Fruit fly (Drosophila melanogaster) whole organism, adult: ENCODE data around the gene ppk30.

Source experiments
- CG11617 ChIP-seq: fragments of 200-800 bp; sonication (Bioruptor generic); optimal IDR thresholded peaks from 2 replicates; lab custom pipeline; 2017; ENCODE audit warnings: mild to moderate bottlenecking, missing biosample characterization, missing genetic modification reagents, missing genetic modification characterization
- CG12768 ChIP-seq: fragments of 200-800 bp; sonication (Bioruptor generic); optimal IDR thresholded peaks from 2 replicates; lab custom pipeline; 2017; ENCODE audit warnings: missing biosample characterization, missing genetic modification characterization, mild to moderate bottlenecking, moderate library complexity, missing genetic modification reagents
- CG14711 ChIP-seq: fragments of 200-800 bp; sonication (Bioruptor generic); optimal IDR thresholded peaks from 2 replicates; lab custom pipeline; 2018; ENCODE audit warnings: missing biosample characterization, mild to moderate bottlenecking, missing genetic modification characterization, moderate library complexity
- CG1620 ChIP-seq: fragments of 200-800 bp; sonication (Bioruptor generic); optimal IDR thresholded peaks from 2 replicates; lab custom pipeline; 2016; ENCODE audit warnings: missing biosample characterization, missing genetic modification characterization
- CG33017 ChIP-seq: fragments of 200-800 bp; sonication (Bioruptor generic); optimal IDR thresholded peaks from 2 replicates; lab custom pipeline; 2018; ENCODE audit warnings: missing biosample characterization, mild to moderate bottlenecking, missing genetic modification characterization, moderate library complexity
- CG5204 ChIP-seq: fragments of 200-800 bp; sonication (Bioruptor generic); optimal IDR thresholded peaks from 2 replicates; lab custom pipeline; 2016; ENCODE audit warnings: missing biosample characterization, missing genetic modification characterization
- CG7045 ChIP-seq: fragments of 200-800 bp; sonication (Bioruptor generic); optimal IDR thresholded peaks from 2 replicates; lab custom pipeline; 2017; ENCODE audit warnings: missing biosample characterization, mild to moderate bottlenecking, missing genetic modification characterization
- CG7101 ChIP-seq: fragments of 200-800 bp; sonication (Bioruptor generic); optimal IDR thresholded peaks from 2 replicates; lab custom pipeline; 2018; ENCODE audit warnings: missing biosample characterization, mild to moderate bottlenecking, missing genetic modification characterization, moderate library complexity
- Clk ChIP-seq: fragments of 200-800 bp; sonication (Bioruptor generic); optimal IDR thresholded peaks from 2 replicates; lab custom pipeline; 2017; ENCODE audit warnings: missing biosample characterization, missing genetic modification characterization
- Crg-1 ChIP-seq: fragments of 200-800 bp; sonication (Bioruptor generic); optimal IDR thresholded peaks from 2 replicates; lab custom pipeline; 2016; ENCODE audit warnings: missing biosample characterization, missing genetic modification characterization
- Hr96 ChIP-seq: fragments of 200-800 bp; sonication (Bioruptor generic); optimal IDR thresholded peaks from 2 replicates; lab custom pipeline; 2016; ENCODE audit warnings: missing biosample characterization, missing genetic modification characterization
- Mnt ChIP-seq: fragments of 200-800 bp; sonication (Bioruptor generic); optimal IDR thresholded peaks from 2 replicates; lab custom pipeline; 2016; ENCODE audit warnings: missing biosample characterization, mild to moderate bottlenecking, missing genetic modification characterization
- bab1 ChIP-seq: fragments of 200-800 bp; sonication (Bioruptor generic); optimal IDR thresholded peaks from 3 replicates; lab custom pipeline; 2019; ENCODE audit warnings: missing biosample characterization, mild to moderate bottlenecking, missing genetic modification characterization, moderate library complexity
- cic ChIP-seq: fragments of 200-800 bp; sonication (Bioruptor generic); optimal IDR thresholded peaks from 2 replicates; lab custom pipeline; 2017; ENCODE audit warnings: missing biosample characterization, mild to moderate bottlenecking, missing genetic modification characterization, moderate library complexity
- cnc ChIP-seq, 2 experiments: fragments of >200 bp; optimal IDR thresholded peaks; 2 replicates each; lab custom pipeline; 2017
- kay ChIP-seq: fragments of 200-800 bp; sonication (Bioruptor generic); peaks from one replicate; lab custom pipeline; 2016; ENCODE audit warnings: missing biosample characterization, missing genetic modification characterization, borderline replicate concordance
- ovo ChIP-seq: fragments of 200-800 bp; sonication (Bioruptor generic); optimal IDR thresholded peaks from 2 replicates; lab custom pipeline; 2016; ENCODE audit warnings: missing biosample characterization, missing genetic modification characterization
- pad ChIP-seq: fragments of 200-800 bp; sonication (Bioruptor generic); optimal IDR thresholded peaks from 3 replicates; lab custom pipeline; 2017; ENCODE audit warnings: missing biosample characterization, missing genetic modification characterization, mild to moderate bottlenecking, moderate library complexity, missing genetic modification reagents
- tj ChIP-seq: fragments of 200-800 bp; sonication (Bioruptor generic); optimal IDR thresholded peaks from 3 replicates; lab custom pipeline; 2017; ENCODE audit warnings: missing biosample characterization, mild to moderate bottlenecking, missing genetic modification characterization, moderate library complexity
- toe ChIP-seq: fragments of 200-800 bp; sonication (Bioruptor generic); optimal IDR thresholded peaks from 2 replicates; lab custom pipeline; 2016; ENCODE audit warnings: missing biosample characterization, missing genetic modification characterization

Gene ppk30

dm6 chr3R:29689833-29690538 lies 21.0 kb downstream of the ppk30 start:
- no peak for TF ChIP-seq kay (GFP tag; lab: Kevin White, UChicago)
- TF ChIP-seq Clk (GFP tag; lab: Kevin White, UChicago) = no peak
- TF ChIP-seq Crg-1 = no peak
- no peak for TF ChIP-seq ovo
- no peak for TF ChIP-seq CG33017 (tag; lab: Kevin White, UChicago)
- TF ChIP-seq toe (GFP tag; lab: Kevin White, UChicago) = no peak
- TF ChIP-seq cic = no peak
- TF ChIP-seq CG1620 (GFP tag; lab: Kevin White, UChicago) = no peak
- TF ChIP-seq CG7045 = no peak

dm6 chr3R:29690539-29690852 lies 21.5 kb downstream of the ppk30 start:
- TF ChIP-seq CG11617 (GFP tag; lab: Kevin White, UChicago) (no peak), toe (GFP tag; lab: Kevin White, UChicago) (no peak)

- no peak for TF ChIP-seq toe (GFP tag; lab: Kevin White, UChicago)
- TF ChIP-seq CG7045 = no peak
Observed at dm6 chr3R:29690960-29691527, 22.1 kb downstream of the ppk30 start.

dm6 chr3R:29692009-29692641 lies 23.2 kb downstream of the ppk30 start, which contains the start of gene dmrt99B:
Gene dmrt99B, plus strand, starts transcription at chr3R:29692591.
- TF ChIP-seq kay (GFP tag; lab: Kevin White, UChicago) = no peak
- no peak for TF ChIP-seq ovo
- no peak for TF ChIP-seq Crg-1
- no peak for TF ChIP-seq tj (GFP tag; lab: Kevin White, UChicago)
- TF ChIP-seq CG7045 = no peak
- TF ChIP-seq CG33017 (tag; lab: Kevin White, UChicago) = no peak
- TF ChIP-seq CG14711 (tag; lab: Kevin White, UChicago) = no peak
- no peak for TF ChIP-seq cic
- no peak for TF ChIP-seq CG7101 (tag; lab: Kevin White, UChicago)
- no peak for TF ChIP-seq CG5204
- TF ChIP-seq Hr96 (GFP tag; lab: Kevin White, UChicago) = no peak
- TF ChIP-seq CG12768 = no peak
- TF ChIP-seq bab1 = no peak
- no peak for TF ChIP-seq cnc (optimal IDR thresholded peaks at IDR 0.05; lab: Kevin White, UChicago)
- TF ChIP-seq CG11617 (GFP tag; lab: Kevin White, UChicago) = no peak
- no peak for TF ChIP-seq CG1620 (GFP tag; lab: Kevin White, UChicago)
- no peak for TF ChIP-seq toe (GFP tag; lab: Kevin White, UChicago)
- TF ChIP-seq pad = no peak

dm6 chr3R:29695744-29696143 lies 26.8 kb downstream of the ppk30 start:
- TF ChIP-seq CG7045 (no peak), pad (no peak), CG33017 (tag; lab: Kevin White, UChicago) (no peak), CG5204 (no peak), Clk (GFP tag; lab: Kevin White, UChicago) (no peak), CG1620 (GFP tag; lab: Kevin White, UChicago) (no peak)

dm6 chr3R:29696359-29696758 lies 27.4 kb downstream of the ppk30 start:
- no peak for TF ChIP-seq CG7101 (tag; lab: Kevin White, UChicago)
- no peak for TF ChIP-seq toe (GFP tag; lab: Kevin White, UChicago)

- no peak for TF ChIP-seq cic
- TF ChIP-seq CG7045 = no peak
- no peak for TF ChIP-seq Clk (GFP tag; lab: Kevin White, UChicago)
- no peak for TF ChIP-seq cnc (optimal IDR thresholded peaks at IDR 0.05; lab: Kevin White, UChicago)
- no peak for TF ChIP-seq CG5204
- no peak for TF ChIP-seq CG12768
- TF ChIP-seq Crg-1 = no peak
- no peak for TF ChIP-seq CG33017 (tag; lab: Kevin White, UChicago)
- TF ChIP-seq CG14711 (tag; lab: Kevin White, UChicago) = no peak
- no peak for TF ChIP-seq Hr96 (GFP tag; lab: Kevin White, UChicago)
- no peak for TF ChIP-seq tj (GFP tag; lab: Kevin White, UChicago)
- TF ChIP-seq Mnt (GFP tag; lab: Kevin White, UChicago) = no peak
- TF ChIP-seq toe (GFP tag; lab: Kevin White, UChicago) = no peak
- TF ChIP-seq kay (GFP tag; lab: Kevin White, UChicago) = no peak
- no peak for TF ChIP-seq CG1620 (GFP tag; lab: Kevin White, UChicago)
- no peak for TF ChIP-seq bab1
- no peak for TF ChIP-seq ovo
Observed at dm6 chr3R:29697841-29698240, 28.9 kb downstream of the ppk30 start.
